Worm (Caenorhabditis elegans): Measurements from ENCODE around the gene che-10.

The che-10 gene

DNA sequence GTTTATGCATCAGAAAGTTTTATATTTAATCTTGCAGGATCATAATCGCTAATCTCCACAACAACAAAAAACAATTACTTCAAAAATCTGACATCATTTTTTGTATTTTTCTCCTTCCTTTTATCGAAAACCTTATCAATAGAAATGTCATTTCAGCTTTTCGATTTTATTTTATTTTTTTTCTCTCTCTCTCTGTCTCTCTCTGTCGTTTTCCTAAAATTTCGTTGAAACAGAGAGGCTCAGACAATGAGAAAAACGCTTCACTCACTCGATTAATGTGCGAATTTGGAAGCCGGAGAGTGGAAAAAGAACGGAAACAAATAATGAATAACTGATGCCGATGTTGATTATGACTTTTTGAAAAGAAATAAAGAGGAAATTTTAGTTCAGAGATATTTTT lies 34.0 kb downstream of the che-10 start:
- TF ChIP-seq nhr-80 (tag; optimal IDR thresholded peaks at IDR 0.05) (peak; percentile 69), unc-62 (GFP tag; optimal IDR thresholded peaks at IDR 0.05) (peak; percentile 57), F10E7.11 (tag; optimal IDR thresholded peaks at IDR 0.05) (no peak), let-607 (tag; optimal IDR thresholded peaks at IDR 0.05) (peak in 1 of 2 experiments; percentile 21)

DNA sequence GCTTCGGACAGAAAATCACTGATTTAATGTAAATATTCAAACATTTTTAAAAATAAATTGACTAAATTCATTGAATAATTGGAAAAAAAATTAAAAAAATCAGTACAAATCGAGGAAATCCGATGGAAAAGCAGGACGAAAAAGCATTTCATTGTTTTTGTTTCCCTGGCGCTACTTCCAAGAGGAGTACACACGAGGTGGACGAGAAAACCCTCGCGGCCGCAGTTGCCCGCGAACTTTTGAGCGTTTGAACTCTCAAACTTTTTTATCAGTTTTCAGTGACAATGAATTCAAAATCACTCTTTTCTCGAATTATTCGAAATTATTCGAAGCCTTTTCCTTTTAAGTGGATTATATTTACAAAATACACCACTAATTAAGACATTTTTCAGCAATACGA lies 35.1 kb downstream of the che-10 start, which contains the start of gene F35D11.4:
TSS of gene F35D11.4 (plus strand) at position 393 of the 400 bp plus-strand sequence.
- 0 out of 2 replicates have a peak, but pooled peaks have one; percentile 12 for TF ChIP-seq ekl-4 (GFP tag; IDR thresholded peaks at IDR 0.05)
- peak; percentile 46; the same call in 1 of the 2 replicates for TF ChIP-seq egrh-3 (GFP tag; IDR thresholded peaks at IDR 0.05)
- no peak for TF ChIP-seq zfh-2 (GFP tag; conservative IDR thresholded peaks at IDR 0.05)
- no peak for TF ChIP-seq ztf-25 (GFP tag; IDR thresholded peaks at IDR 0.05)
- TF ChIP-seq Y56A3A.18 (GFP tag; IDR thresholded peaks at IDR 0.05) = no peak
- no peak for TF ChIP-seq dpff-1 (tag; optimal IDR thresholded peaks at IDR 0.05)
- peak; percentile 86 for TF ChIP-seq unc-130 (GFP tag; optimal IDR thresholded peaks at IDR 0.05)
- TF ChIP-seq aptf-3 (GFP tag; IDR thresholded peaks at IDR 0.05) = no peak
- peak; percentile 93 for TF ChIP-seq madf-6 (GFP tag; IDR thresholded peaks at IDR 0.05)
- TF ChIP-seq F52B5.7 (tag; optimal IDR thresholded peaks at IDR 0.05) = no peak
- TF ChIP-seq nfyb-1 (GFP tag; IDR thresholded peaks at IDR 0.05) = no peak
- TF ChIP-seq C06A6.2 (GFP tag; conservative IDR thresholded peaks at IDR 0.05) = no peak
- peak; percentile 78 for TF ChIP-seq madf-8 (GFP tag; conservative IDR thresholded peaks at IDR 0.05)
- no peak for TF ChIP-seq nhr-179 (tag; optimal IDR thresholded peaks at IDR 0.05)
- TF ChIP-seq K11D2.4 (GFP tag; IDR thresholded peaks at IDR 0.05) = peak; percentile 59; the same call in 1 of the 2 replicates
- no peak for TF ChIP-seq Y95B8A.8 (GFP tag; IDR thresholded peaks at IDR 0.05)
- TF ChIP-seq dpl-1 (GFP tag; optimal IDR thresholded peaks at IDR 0.05) = peak; percentile 76
- TF ChIP-seq T26A5.8 (tag; optimal IDR thresholded peaks at IDR 0.05) = no peak
- no peak for TF ChIP-seq hlh-26 (GFP tag; conservative IDR thresholded peaks at IDR 0.05)
- peak; percentile 88 for TF ChIP-seq bed-2 (GFP tag; IDR thresholded peaks at IDR 0.05)
- TF ChIP-seq ets-4 (GFP tag; optimal IDR thresholded peaks at IDR 0.05) = no peak
- TF ChIP-seq attf-5 (GFP tag; optimal IDR thresholded peaks at IDR 0.05) = peak; percentile 48
- TF ChIP-seq F22D6.2 (tag; optimal IDR thresholded peaks at IDR 0.05) = peak; percentile 5
- TF ChIP-seq lin-54 (GFP tag; optimal IDR thresholded peaks at IDR 0.05) = peak; percentile 88
- TF ChIP-seq sea-2 (GFP tag; IDR thresholded peaks at IDR 0.05) = no peak
- TF ChIP-seq gei-17 (GFP tag; optimal IDR thresholded peaks at IDR 0.05) = no peak
- TF ChIP-seq F33H1.4 (GFP tag; IDR thresholded peaks at IDR 0.05) = peak; percentile 68
- TF ChIP-seq F10E7.11 (tag; optimal IDR thresholded peaks at IDR 0.05) = no peak
- TF ChIP-seq F49E8.2 (tag; optimal IDR thresholded peaks at IDR 0.05; ENCODE audit: insufficient read depth) = no peak
- 0 out of 2 replicates have a peak, but pooled peaks have one; percentile 21 for TF ChIP-seq Y67H2A.10 (GFP tag; conservative IDR thresholded peaks at IDR 0.05)
- no peak for TF ChIP-seq Y53F4B.3 (GFP tag; IDR thresholded peaks at IDR 0.05)
- no peak for TF ChIP-seq repo-1 (tag; optimal IDR thresholded peaks at IDR 0.05)
- TF ChIP-seq chd-7 (tag; optimal IDR thresholded peaks at IDR 0.05) = no peak
- TF ChIP-seq bed-1 (GFP tag; IDR thresholded peaks at IDR 0.05) = no peak
- no peak for TF ChIP-seq ama-1 (optimal IDR thresholded peaks at IDR 0.05)
- TF ChIP-seq ama-1 (GFP tag; optimal IDR thresholded peaks at IDR 0.05) = no peak
- no peak for TF ChIP-seq F37B4.10 (GFP tag; IDR thresholded peaks at IDR 0.05)
- no peak for TF ChIP-seq Y79H2A.3 (GFP tag; conservative IDR thresholded peaks at IDR 0.05)
- 0 out of 2 replicates have a peak, but pooled peaks have one; percentile 22 for TF ChIP-seq Y53G8AR.9 (GFP tag; conservative IDR thresholded peaks at IDR 0.05)
- TF ChIP-seq hmg-1.2 (GFP tag; IDR thresholded peaks at IDR 0.05) = peak; percentile 46
- no peak for TF ChIP-seq die-1 (tag; optimal IDR thresholded peaks at IDR 0.05)
- TF ChIP-seq B0261.1 (tag; optimal IDR thresholded peaks at IDR 0.05) = no peak
- no peak for TF ChIP-seq fkh-3 (tag; optimal IDR thresholded peaks at IDR 0.05)
- no peak for TF ChIP-seq hrde-1 (tag; optimal IDR thresholded peaks at IDR 0.05; ENCODE audit: borderline replicate concordance)
- no peak for TF ChIP-seq hmg-20 (GFP tag; IDR thresholded peaks at IDR 0.05)

All from whole organism, young adult.